Fruit fly (Drosophila melanogaster) whole organism, embryonic: ENCODE results near the gene CG3184.

Experiments used
- Antp ChIP-seq: fragments of 200-800 bp; sonication (Bioruptor generic); optimal IDR thresholded peaks from 3 replicates; lab custom pipeline; 2016; ENCODE audit warnings: missing biosample characterization, missing genetic modification characterization
- Blimp-1 ChIP-seq: fragments of 200-800 bp; sonication (Bioruptor generic); optimal IDR thresholded peaks from 3 replicates; lab custom pipeline; 2018; ENCODE audit warnings: missing biosample characterization, missing genetic modification characterization, mild to moderate bottlenecking, moderate library complexity, missing genetic modification reagents
- CG10267 ChIP-seq: fragments of 200-800 bp; sonication (Bioruptor generic); optimal IDR thresholded peaks from 2 replicates; lab custom pipeline; 2018; ENCODE audit warnings: missing biosample characterization, mild to moderate bottlenecking, missing genetic modification characterization, moderate library complexity
- CG10431 ChIP-seq: fragments of 200-800 bp; sonication (Bioruptor generic); optimal IDR thresholded peaks from 3 replicates; lab custom pipeline; 2018; ENCODE audit warnings: missing biosample characterization, mild to moderate bottlenecking, missing genetic modification characterization
- CG11247 ChIP-seq: fragments of 200-800 bp; sonication (Bioruptor generic); IDR thresholded peaks from 2 replicates; pipeline ENCODE4 v1.3.6; 2022; ENCODE audit warnings: missing biosample characterization, missing genetic modification characterization
- CG1233 ChIP-seq: fragments of 200-800 bp; sonication (Bioruptor generic); optimal IDR thresholded peaks from 4 replicates; lab custom pipeline; 2018; ENCODE audit warnings: missing biosample characterization, mild to moderate bottlenecking, missing genetic modification characterization
- CG12659 ChIP-seq: fragments of 200-800 bp; sonication (Bioruptor generic); optimal IDR thresholded peaks from 3 replicates; lab custom pipeline; 2017; ENCODE audit warnings: mild to moderate bottlenecking, missing biosample characterization, missing genetic modification reagents, missing genetic modification characterization
- CG12744 ChIP-seq: fragments of 200-800 bp; sonication (Bioruptor generic); optimal IDR thresholded peaks from 2 replicates; lab custom pipeline; 2016; ENCODE audit warnings: missing biosample characterization, missing genetic modification characterization
- CG14050 ChIP-seq: fragments of 200-800 bp; sonication (Bioruptor generic); IDR thresholded peaks from 3 replicates; pipeline ENCODE4 v1.3.6; 2022; ENCODE audit warnings: missing biosample characterization, missing genetic modification characterization
- CG15514 ChIP-seq: fragments of 200-800 bp; sonication (Bioruptor generic); optimal IDR thresholded peaks from 3 replicates; lab custom pipeline; 2017; ENCODE audit warnings: missing biosample characterization, missing genetic modification characterization, mild to moderate bottlenecking, moderate library complexity, missing genetic modification reagents
- CG18619 ChIP-seq: fragments of 200-800 bp; sonication (Bioruptor generic); optimal IDR thresholded peaks from 3 replicates; lab custom pipeline; 2017; ENCODE audit warnings: missing biosample characterization, mild to moderate bottlenecking, missing genetic modification characterization
- CG30403 ChIP-seq: fragments of 200-800 bp; sonication (Bioruptor generic); optimal IDR thresholded peaks from 3 replicates; lab custom pipeline; 2016; ENCODE audit warnings: missing biosample characterization, missing genetic modification characterization
- CG30431 ChIP-seq: fragments of 200-800 bp; sonication (Bioruptor generic); optimal IDR thresholded peaks from 2 replicates; lab custom pipeline; 2017; ENCODE audit warnings: missing biosample characterization, missing genetic modification characterization
- CG31224 ChIP-seq: fragments of 200-800 bp; sonication (Bioruptor generic); IDR thresholded peaks from 2 replicates; pipeline ENCODE4 v1.3.6; 2022; ENCODE audit warnings: missing biosample characterization, missing genetic modification characterization
- CG3163 ChIP-seq: fragments of 200-800 bp; sonication (Bioruptor generic); optimal IDR thresholded peaks from 3 replicates; lab custom pipeline; 2016; ENCODE audit warnings: missing biosample characterization, missing genetic modification characterization
- CG3407 ChIP-seq: fragments of 200-800 bp; sonication (Bioruptor generic); optimal IDR thresholded peaks from 2 replicates; lab custom pipeline; 2018; ENCODE audit warnings: missing biosample characterization, mild to moderate bottlenecking, missing genetic modification characterization
- CG34376 ChIP-seq: fragments of 200-800 bp; sonication (Bioruptor generic); optimal IDR thresholded peaks from 2 replicates; lab custom pipeline; 2018; ENCODE audit warnings: missing biosample characterization, mild to moderate bottlenecking, missing genetic modification characterization
- CG4328 ChIP-seq: fragments of 200-800 bp; sonication (Bioruptor generic); optimal IDR thresholded peaks from 3 replicates; lab custom pipeline; 2017; ENCODE audit warnings: missing biosample characterization, missing genetic modification reagents, missing genetic modification characterization
- CG4617 ChIP-seq: fragments of 200-800 bp; sonication (Bioruptor generic); optimal IDR thresholded peaks from 3 replicates; lab custom pipeline; 2016; ENCODE audit warnings: missing biosample characterization, missing genetic modification characterization, borderline replicate concordance
- CG5245 ChIP-seq: fragments of 200-800 bp; sonication (Bioruptor generic); optimal IDR thresholded peaks from 3 replicates; lab custom pipeline; 2016; ENCODE audit warnings: missing biosample characterization, missing genetic modification characterization
- CG6654 ChIP-seq: fragments of 200-800 bp; sonication (Bioruptor generic); optimal IDR thresholded peaks from 2 replicates; lab custom pipeline; 2017; ENCODE audit warnings: missing biosample characterization, mild to moderate bottlenecking, missing genetic modification characterization
- CG6791 ChIP-seq: fragments of 200-800 bp; sonication (Bioruptor generic); IDR thresholded peaks from 3 replicates; pipeline ENCODE4 v1.3.6; 2022; ENCODE audit warnings: missing biosample characterization, missing genetic modification characterization; ENCODE audit not compliant: partially characterized antibody
- CG7372 ChIP-seq: fragments of 200-800 bp; sonication (Bioruptor generic); IDR thresholded peaks from 2 replicates; pipeline ENCODE4 v1.3.6; 2022; ENCODE audit warnings: missing biosample characterization, missing genetic modification characterization
- CG7928 ChIP-seq: fragments of 200-800 bp; sonication (Bioruptor generic); optimal IDR thresholded peaks from 2 replicates; lab custom pipeline; 2017; ENCODE audit warnings: missing biosample characterization, mild to moderate bottlenecking, missing genetic modification characterization
- CG8478 ChIP-seq: fragments of >200 bp; optimal IDR thresholded peaks from 2 replicates; lab custom pipeline; 2018
- CG9215 ChIP-seq: fragments of 200-800 bp; sonication (Bioruptor generic); IDR thresholded peaks from 2 replicates; pipeline ENCODE4 v1.3.6; 2022; ENCODE audit warnings: missing biosample characterization, missing genetic modification characterization
- Dref ChIP-seq: fragments of 200-800 bp; sonication (Bioruptor generic); IDR thresholded peaks from 2 replicates; pipeline ENCODE4 v1.3.6; 2022; ENCODE audit warnings: missing biosample characterization, missing genetic modification characterization
- E2f2 ChIP-seq: fragments of 200-800 bp; sonication (Bioruptor generic); IDR thresholded peaks from 2 replicates; pipeline ENCODE4 v1.3.6; 2022; ENCODE audit warnings: missing biosample characterization, missing genetic modification characterization
- Ets65A ChIP-seq: fragments of 200-800 bp; sonication (Bioruptor generic); peaks from one replicate; lab custom pipeline; 2016; ENCODE audit warnings: missing biosample characterization, missing genetic modification characterization
- GATAe ChIP-seq: fragments of 200-800 bp; sonication (Bioruptor generic); conservative IDR thresholded peaks from 2 replicates; pipeline ENCODE4 v1.3.6; 2022; ENCODE audit warnings: missing biosample characterization, missing genetic modification characterization
- HLH4C ChIP-seq: fragments of 200-800 bp; sonication (Bioruptor generic); IDR thresholded peaks from 3 replicates; pipeline ENCODE4 v1.3.6; 2022; ENCODE audit warnings: missing biosample characterization, missing genetic modification characterization; ENCODE audit not compliant: partially characterized antibody
- HmgD ChIP-seq: fragments of 200-800 bp; sonication (Bioruptor generic); optimal IDR thresholded peaks from 3 replicates; lab custom pipeline; 2016; ENCODE audit warnings: missing biosample characterization, missing genetic modification characterization
- Lim3 ChIP-seq: fragments of 200-800 bp; sonication (Bioruptor generic); IDR thresholded peaks from 2 replicates; pipeline ENCODE4 v1.3.6; 2022; ENCODE audit warnings: missing biosample characterization, missing genetic modification characterization
- Med ChIP-seq: fragments of 200-800 bp; sonication (Bioruptor generic); peaks from one replicate; lab custom pipeline; 2016; ENCODE audit warnings: missing biosample characterization, missing genetic modification characterization, mild to moderate bottlenecking, inconsistent platforms, moderate library complexity
- Meics ChIP-seq: fragments of 200-800 bp; sonication (Bioruptor generic); optimal IDR thresholded peaks from 2 replicates; lab custom pipeline; 2017; ENCODE audit warnings: missing biosample characterization, mild to moderate bottlenecking, missing genetic modification characterization
- NfI ChIP-seq: fragments of 200-800 bp; sonication (Bioruptor generic); optimal IDR thresholded peaks from 3 replicates; lab custom pipeline; 2018; ENCODE audit warnings: missing biosample characterization, mild to moderate bottlenecking, missing genetic modification characterization, moderate library complexity
- Side ChIP-seq: fragments of 200-800 bp; sonication (Bioruptor generic); optimal IDR thresholded peaks from 2 replicates; lab custom pipeline; 2016; ENCODE audit warnings: missing biosample characterization, missing genetic modification characterization
- ap ChIP-seq: fragments of 200-800 bp; sonication (Bioruptor generic); IDR thresholded peaks from 2 replicates; pipeline ENCODE4 v1.3.6; 2022; ENCODE audit warnings: missing biosample characterization, missing genetic modification characterization
- ash1 ChIP-seq: fragments of 200-800 bp; sonication (Bioruptor generic); optimal IDR thresholded peaks from 2 replicates; lab custom pipeline; 2018; ENCODE audit warnings: missing biosample characterization, mild to moderate bottlenecking, missing genetic modification characterization
- br ChIP-seq: fragments of >200 bp; optimal IDR thresholded peaks from 2 replicates; lab custom pipeline; 2017
- chm ChIP-seq: fragments of 200-800 bp; sonication (Bioruptor generic); IDR thresholded peaks from 2 replicates; pipeline ENCODE4 v1.3.6; 2022; ENCODE audit warnings: missing biosample characterization, missing genetic modification characterization
- gro ChIP-seq: fragments of 200-800 bp; sonication (Bioruptor generic); optimal IDR thresholded peaks from 2 replicates; lab custom pipeline; 2016; ENCODE audit warnings: missing biosample characterization, missing genetic modification characterization
- ham ChIP-seq: fragments of 200-800 bp; sonication (Bioruptor generic); IDR thresholded peaks from 2 replicates; pipeline ENCODE4 v1.3.6; 2022; ENCODE audit warnings: missing biosample characterization, missing genetic modification characterization
- mam ChIP-seq: fragments of 200-800 bp; sonication (Bioruptor generic); optimal IDR thresholded peaks from 3 replicates; lab custom pipeline; 2016; ENCODE audit warnings: missing biosample characterization, missing genetic modification characterization
- mirr ChIP-seq: fragments of 200-800 bp; sonication (Bioruptor generic); optimal IDR thresholded peaks from 3 replicates; lab custom pipeline; 2018; ENCODE audit warnings: missing biosample characterization, mild to moderate bottlenecking, missing genetic modification characterization
- onecut ChIP-seq: fragments of 200-800 bp; sonication (Bioruptor generic); IDR thresholded peaks from 2 replicates; pipeline ENCODE4 v1.3.6; 2022; ENCODE audit warnings: missing biosample characterization, missing genetic modification characterization
- psq ChIP-seq: fragments of 200-800 bp; sonication (Bioruptor generic); optimal IDR thresholded peaks from 2 replicates; lab custom pipeline; 2017; ENCODE audit warnings: missing biosample characterization, missing genetic modification characterization
- ro ChIP-seq: fragments of 200-800 bp; sonication (Bioruptor generic); IDR thresholded peaks from 2 replicates; pipeline ENCODE4 v1.3.6; 2022; ENCODE audit warnings: missing biosample characterization, missing genetic modification characterization
- sd ChIP-seq: fragments of 200-800 bp; sonication (Bioruptor generic); optimal IDR thresholded peaks from 3 replicates; lab custom pipeline; 2018; ENCODE audit warnings: missing biosample characterization, mild to moderate bottlenecking, missing genetic modification characterization, moderate library complexity
- stc ChIP-seq: fragments of 200-800 bp; sonication (Bioruptor generic); IDR thresholded peaks from 2 replicates; pipeline ENCODE4 v1.3.6; 2022; ENCODE audit warnings: missing biosample characterization, missing genetic modification characterization
- usp ChIP-seq: fragments of >200 bp; optimal IDR thresholded peaks from 2 replicates; lab custom pipeline; 2017; ENCODE audit warnings: missing biosample characterization, missing genetic modification characterization
- zen ChIP-seq: fragments of 200-800 bp; sonication (Bioruptor generic); optimal IDR thresholded peaks from 3 replicates; lab custom pipeline; 2018; ENCODE audit warnings: missing biosample characterization, mild to moderate bottlenecking, missing genetic modification characterization, moderate library complexity

Gene CG3184

dm6 chrX:6699255-6699885, 10.8 kb upstream of the CG3184 start, which contains the start of gene CG14441 (continued):
- TF ChIP-seq gro = peak; percentile 71
- no peak for TF ChIP-seq Lim3
- peak; percentile 43 for TF ChIP-seq NfI (GFP tag; lab: Kevin White, UChicago)
- TF ChIP-seq ro (GFP tag; lab: Robert Waterston, UW) = no peak
- no peak for TF ChIP-seq CG6654 (GFP tag; lab: Kevin White, UChicago)
- TF ChIP-seq CG15514 (GFP tag; lab: Kevin White, UChicago) = peak; percentile 48
- TF ChIP-seq CG31224 (GFP tag; lab: Robert Waterston, UW) = 0 out of 2 replicates have a peak, but pooled peaks have one; percentile 17
- no peak for TF ChIP-seq Dref (GFP tag; lab: Robert Waterston, UW)
- TF ChIP-seq Meics = peak; percentile 65
- TF ChIP-seq CG34376 (GFP tag; lab: Kevin White, UChicago) = peak; percentile 89
- peak; percentile 94 for TF ChIP-seq Med (GFP tag; lab: Kevin White, UChicago)
- TF ChIP-seq br (lab: Kevin White, UChicago) = no peak
- peak; percentile 93 for TF ChIP-seq CG6791
- no peak for TF ChIP-seq Ets65A
- TF ChIP-seq CG4617 = no peak
- peak; percentile 96 for TF ChIP-seq HLH4C (GFP tag; lab: Robert Waterston, UW)
- TF ChIP-seq E2f2 (GFP tag; lab: Robert Waterston, UW) = peak; percentile 30; the same call in 1 of the 2 replicates
- TF ChIP-seq mam = peak; percentile 37
- peak; percentile 42 for TF ChIP-seq CG10267 (tag; lab: Kevin White, UChicago)
- TF ChIP-seq ap = no peak
- TF ChIP-seq ash1 = no peak
- TF ChIP-seq CG4328 (GFP tag; lab: Kevin White, UChicago) = peak; percentile 26
- TF ChIP-seq CG3407 = no peak
- TF ChIP-seq CG18619 (GFP tag; lab: Kevin White, UChicago) = peak; percentile 47
- TF ChIP-seq HmgD = peak; percentile 13
- TF ChIP-seq chm (GFP tag; lab: Robert Waterston, UW) = no peak; the same call in 1 of the 2 replicates
- peak; percentile 52 for TF ChIP-seq mirr (GFP tag; lab: Kevin White, UChicago)
- no peak for TF ChIP-seq stc (GFP tag; lab: Robert Waterston, UW)
- TF ChIP-seq CG12744 = peak; percentile 41
- TF ChIP-seq CG7928 (GFP tag; lab: Kevin White, UChicago) = no peak
- TF ChIP-seq Blimp-1 (GFP tag; lab: Kevin White, UChicago) = no peak
- no peak for TF ChIP-seq onecut (GFP tag; lab: Robert Waterston, UW)
- TF ChIP-seq Antp = peak; percentile 5
- no peak for TF ChIP-seq CG11247 (GFP tag; lab: Robert Waterston, UW)
- TF ChIP-seq CG5245 (GFP tag; lab: Kevin White, UChicago) = no peak
- TF ChIP-seq CG10431 = no peak
- no peak for TF ChIP-seq CG8478 (lab: Kevin White, UChicago)
- no peak for TF ChIP-seq usp (GFP tag; lab: Kevin White, UChicago)
- no peak for TF ChIP-seq ham (GFP tag; lab: Robert Waterston, UW)
- peak; percentile 2 for TF ChIP-seq Side
- TF ChIP-seq zen (tag; lab: Kevin White, UChicago) = no peak
- TF ChIP-seq psq = no peak
- no peak for TF ChIP-seq CG14050
- peak; percentile 35 for TF ChIP-seq CG12659 (GFP tag; lab: Kevin White, UChicago)
- no peak for TF ChIP-seq CG7372 (GFP tag; lab: Robert Waterston, UW)
- TF ChIP-seq CG30431 (GFP tag; lab: Kevin White, UChicago) = no peak
- peak; percentile 8 for TF ChIP-seq CG1233
- TF ChIP-seq GATAe (GFP tag; lab: Robert Waterston, UW) = no peak
- no peak for TF ChIP-seq CG9215 (GFP tag; lab: Robert Waterston, UW)
- TF ChIP-seq CG30403 (GFP tag; lab: Kevin White, UChicago) = peak; percentile 13
- peak; percentile 73 for TF ChIP-seq sd (tag; lab: Kevin White, UChicago)
- TF ChIP-seq CG3163 (GFP tag; lab: Kevin White, UChicago) = peak; percentile 32
